Worm (Caenorhabditis elegans) whole organism, mixed stage, embryonic: ENCODE data around the gene srx-113.

Source experiments
- lin-13 ChIP-seq: fragments of 150-350 bp; optimal IDR thresholded peaks from 2 replicates; lab custom pipeline; 2014; ENCODE audit warnings: missing biosample characterization, missing genetic modification characterization
- pha-4 ChIP-seq: fragments of 150-350 bp; optimal IDR thresholded peaks from 2 replicates; lab custom pipeline; 2018; ENCODE audit warnings: missing biosample characterization, missing genetic modification reagents, missing genetic modification characterization
- unc-62 ChIP-seq: fragments of 150-350 bp; optimal IDR thresholded peaks from 2 replicates; lab custom pipeline; 2014; ENCODE audit warnings: missing biosample characterization, missing genetic modification reagents, missing genetic modification characterization

DNA sequence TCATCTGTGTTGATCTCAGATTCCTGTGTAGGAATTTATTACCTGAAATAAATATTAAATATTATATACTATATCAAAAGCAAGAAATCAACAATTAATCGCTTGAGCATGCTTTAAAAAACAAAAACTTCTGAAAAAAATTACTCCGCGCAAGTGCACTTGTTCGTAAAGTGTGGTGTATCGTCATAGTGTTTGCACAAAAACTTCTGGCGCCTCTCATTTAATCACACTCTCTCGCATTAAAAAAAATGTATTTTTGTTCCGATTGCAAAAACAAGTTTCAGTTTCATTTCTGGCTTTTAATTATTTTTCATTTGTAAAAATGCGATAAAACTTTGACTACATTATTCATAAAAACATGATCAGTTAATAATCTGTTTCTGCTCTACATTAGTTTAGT is 32.8 kb downstream of the srx-113 start, which contains the start of the genes C14C10.10 and ril-2:
- TF ChIP-seq lin-13 (tag; lab: Kevin White, UChicago) (no peak), pha-4 (tag; lab: Kevin White, UChicago) (no peak), unc-62 (GFP tag; lab: Kevin White, UChicago) (no peak)
